Worm (Caenorhabditis elegans) whole organism, L3 larva: ENCODE results near the gene pacs-1.

ENCODE experiments used
- R02D3.7 ChIP-seq: fragments of 150-350 bp; optimal IDR thresholded peaks from 2 replicates; lab custom pipeline; 2014; ENCODE audit warnings: missing biosample characterization, missing genetic modification characterization
- ceh-28 ChIP-seq: fragments of 150-350 bp; optimal IDR thresholded peaks from 2 replicates; lab custom pipeline; 2014; ENCODE audit warnings: missing biosample characterization, missing genetic modification reagents, missing genetic modification characterization
- elt-3 ChIP-seq, 3 experiments: fragments of 150-350 bp in 1 of 3; sonication (generic microtip) in 2 of 3; optimal IDR thresholded peaks; 2 replicates in 2 of 3; 4 replicates in 1 of 3; lab custom pipeline; 2014 to 2017; ENCODE audit warnings: missing biosample characterization in 3 of 3, missing genetic modification characterization in 3 of 3
- jun-1 ChIP-seq: fragments of 150-350 bp; optimal IDR thresholded peaks from 2 replicates; lab custom pipeline; 2014; ENCODE audit warnings: missing biosample characterization, missing genetic modification reagents, missing genetic modification characterization
- lin-39 ChIP-seq: fragments of 150-350 bp; optimal IDR thresholded peaks from 2 replicates; lab custom pipeline; 2018; ENCODE audit warnings: missing biosample characterization, missing genetic modification reagents, missing genetic modification characterization
- mdl-1 ChIP-seq: fragments of 150-350 bp; optimal IDR thresholded peaks from 2 replicates; lab custom pipeline; 2014; ENCODE audit warnings: missing biosample characterization, missing genetic modification characterization
- nhr-11 ChIP-seq: fragments of 150-350 bp; optimal IDR thresholded peaks from 2 replicates; lab custom pipeline; 2014; ENCODE audit warnings: missing biosample characterization, missing genetic modification characterization
- nhr-25 ChIP-seq: sonication (generic microtip); optimal IDR thresholded peaks from 2 replicates; lab custom pipeline; 2017; ENCODE audit warnings: missing biosample characterization, missing genetic modification characterization
- pqm-1 ChIP-seq: fragments of 150-350 bp; optimal IDR thresholded peaks from 2 replicates; lab custom pipeline; 2017; ENCODE audit warnings: missing biosample characterization, missing genetic modification characterization, inconsistent platforms
- sea-2 ChIP-seq: fragments of 150-350 bp; sonication (generic microtip); optimal IDR thresholded peaks from 4 replicates; lab custom pipeline; 2014; ENCODE audit warnings: missing biosample characterization, missing genetic modification reagents, missing genetic modification characterization
- unc-62 ChIP-seq: fragments of 150-350 bp; sonication (generic microtip); optimal IDR thresholded peaks from 4 replicates; lab custom pipeline; 2014; ENCODE audit warnings: missing biosample characterization, missing genetic modification reagents, missing genetic modification characterization

- no peak for TF ChIP-seq unc-62 (GFP tag; lab: Kevin White, UChicago)
- TF ChIP-seq nhr-25: no peak
- no peak for TF ChIP-seq lin-39 (tag; lab: Kevin White, UChicago)
- TF ChIP-seq pqm-1: no peak
- TF ChIP-seq jun-1 (tag; lab: Kevin White, UChicago): no peak
- no peak for TF ChIP-seq mdl-1 (tag; lab: Kevin White, UChicago)
- TF ChIP-seq R02D3.7 (tag; lab: Kevin White, UChicago): no peak
- TF ChIP-seq sea-2 (GFP tag; lab: Kevin White, UChicago): no peak
- no peak for TF ChIP-seq ceh-28 (tag; lab: Kevin White, UChicago)
- no peak for TF ChIP-seq elt-3 (tag; optimal IDR thresholded peaks at IDR 0.05; lab: Kevin White, UChicago)
- TF ChIP-seq nhr-11 (tag; lab: Kevin White, UChicago): no peak
Observed at ce11 chrV:9183718-9184441, 33.2 kb downstream of the pacs-1 start.
